Worm (Caenorhabditis elegans): ENCODE results near the gene rpt-4.
A peak's percentile ranks its signal among the peaks of the same experiment; 100 is the strongest.

rpt-4 gene

DNA sequence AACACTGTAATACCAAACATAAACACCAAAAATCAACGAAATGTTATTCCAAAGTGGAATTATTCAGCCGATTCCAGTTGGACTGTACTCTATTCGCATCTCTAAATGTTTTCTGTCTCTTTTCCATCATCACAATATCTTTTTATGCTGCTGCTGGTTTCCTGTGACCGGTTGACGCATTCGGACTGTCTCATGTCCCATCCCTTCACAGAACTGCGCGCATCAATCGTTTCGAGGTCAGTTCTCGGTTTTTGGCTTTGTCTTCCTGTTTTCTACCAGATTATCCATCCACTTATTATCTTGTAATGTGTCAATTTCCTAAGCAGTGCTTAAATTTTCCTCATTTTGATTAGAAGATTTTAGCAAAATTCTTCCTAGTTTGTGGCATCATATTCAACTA lies 14.0 kb upstream of the rpt-4 start:
- TF ChIP-seq nhr-25 (tag; optimal IDR thresholded peaks at IDR 0.05) (peak; percentile 78), nhr-23 (tag; optimal IDR thresholded peaks at IDR 0.05) (peak; percentile 57), pha-4 (tag; optimal IDR thresholded peaks at IDR 0.05) (no peak)

DNA sequence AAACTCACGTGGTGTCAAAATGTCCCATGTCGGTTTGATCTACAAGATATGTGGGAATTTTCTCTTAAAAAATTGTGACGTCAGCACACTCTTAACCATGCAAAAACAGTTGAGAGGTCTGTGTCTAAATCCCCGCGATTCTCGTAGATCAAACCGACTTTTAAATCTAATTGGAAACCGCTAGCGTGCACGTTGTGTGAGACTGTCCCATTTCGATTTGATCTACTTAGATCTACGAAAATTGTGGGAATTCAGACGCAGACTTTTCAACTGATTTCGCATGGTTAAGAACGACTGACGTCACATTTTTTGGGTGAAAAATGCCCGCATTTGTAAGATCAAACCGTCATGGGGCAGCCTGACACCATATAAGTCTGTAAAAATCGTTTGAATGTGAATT lies 11.9 kb upstream of the rpt-4 start:
- TF ChIP-seq pqm-1 (tag; optimal IDR thresholded peaks at IDR 0.05) (no peak), elt-2 (tag; optimal IDR thresholded peaks at IDR 0.05) (no peak), egl-5 (tag; optimal IDR thresholded peaks at IDR 0.05) (no peak), nhr-23 (tag; optimal IDR thresholded peaks at IDR 0.05) (no peak), skn-1 (tag; optimal IDR thresholded peaks at IDR 0.05) (no peak), nhr-43 (tag; optimal IDR thresholded peaks at IDR 0.05; ENCODE audit: poor library complexity, severe bottlenecking) (no peak)

ce11 chrII:57370-57769 lies 11.4 kb upstream of the rpt-4 start, which contains the start of gene ascc-1:
Gene ascc-1 (plus strand): TSS chrII:57670.
- TF ChIP-seq aly-2 (tag; optimal IDR thresholded peaks at IDR 0.05) = no peak
- no peak for TF ChIP-seq fkh-10 (GFP tag; optimal IDR thresholded peaks at IDR 0.05)
- TF ChIP-seq ceh-28 (tag; optimal IDR thresholded peaks at IDR 0.05) = no peak
- no peak for TF ChIP-seq egl-5 (tag; optimal IDR thresholded peaks at IDR 0.05)
- TF ChIP-seq nhr-237 (tag; optimal IDR thresholded peaks at IDR 0.05) = no peak
- no peak for TF ChIP-seq fos-1 (tag; optimal IDR thresholded peaks at IDR 0.05)
- no peak for TF ChIP-seq nfya-1 (tag; optimal IDR thresholded peaks at IDR 0.05; ENCODE audit: insufficient read depth)
- no peak for TF ChIP-seq elt-2 (tag; optimal IDR thresholded peaks at IDR 0.05)
- no peak for TF ChIP-seq daf-12 (tag; optimal IDR thresholded peaks at IDR 0.05)
- TF ChIP-seq tbx-2 (tag; optimal IDR thresholded peaks at IDR 0.05) = no peak
- TF ChIP-seq lin-39 (tag; optimal IDR thresholded peaks at IDR 0.05) = no peak
- TF ChIP-seq nhr-28 (tag; optimal IDR thresholded peaks at IDR 0.05) = no peak
- TF ChIP-seq sea-2 (GFP tag; optimal IDR thresholded peaks at IDR 0.05) = no peak
- no peak for TF ChIP-seq zag-1 (tag; optimal IDR thresholded peaks at IDR 0.05)
- no peak for TF ChIP-seq unc-39 (tag; optimal IDR thresholded peaks at IDR 0.05)
- no peak for TF ChIP-seq R02D3.7 (tag; optimal IDR thresholded peaks at IDR 0.05)
- TF ChIP-seq hmg-11 (tag; optimal IDR thresholded peaks at IDR 0.05) = no peak
- no peak for TF ChIP-seq ama-1 (optimal IDR thresholded peaks at IDR 0.05)
- TF ChIP-seq nhr-67 (tag; optimal IDR thresholded peaks at IDR 0.05) = no peak

DNA sequence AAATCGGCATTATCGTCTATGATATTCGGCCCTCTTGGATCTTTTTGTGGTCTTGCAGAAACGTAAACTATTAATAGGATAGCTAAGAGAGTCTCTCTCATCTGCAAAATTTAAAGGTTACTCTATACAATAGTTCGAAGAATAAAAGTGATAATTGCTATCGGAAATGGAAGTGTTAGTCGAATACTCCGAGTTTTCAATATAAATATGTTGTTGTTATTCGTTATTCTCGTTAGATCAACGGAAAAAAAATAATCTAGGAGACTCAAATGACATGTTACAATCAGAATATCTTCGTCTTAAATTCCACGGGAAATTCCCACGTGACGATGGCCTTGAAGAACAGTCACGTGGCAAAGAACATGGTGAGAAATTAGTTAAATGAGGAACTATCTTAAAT lies 9.2 kb upstream of the rpt-4 start, which contains the start of gene tre-5:
Gene tre-5 (minus strand): TSS at position 101 of the 400 bp plus-strand sequence.
- no peak for TF ChIP-seq daf-12 (tag; optimal IDR thresholded peaks at IDR 0.05)
- no peak for TF ChIP-seq hmg-11 (tag; optimal IDR thresholded peaks at IDR 0.05)
- no peak for TF ChIP-seq nhr-67 (tag; optimal IDR thresholded peaks at IDR 0.05)
- TF ChIP-seq ceh-9 (tag; optimal IDR thresholded peaks at IDR 0.05) = no peak
- no peak for TF ChIP-seq zag-1 (tag; optimal IDR thresholded peaks at IDR 0.05)
- no peak for TF ChIP-seq nhr-43 (tag; optimal IDR thresholded peaks at IDR 0.05; ENCODE audit: poor library complexity, severe bottlenecking)
- TF ChIP-seq elt-2 (tag; optimal IDR thresholded peaks at IDR 0.05) = no peak
- no peak for TF ChIP-seq fkh-2 (tag; optimal IDR thresholded peaks at IDR 0.05)
- no peak for TF ChIP-seq eor-1 (tag; optimal IDR thresholded peaks at IDR 0.05)
- no peak for TF ChIP-seq nhr-11 (tag; optimal IDR thresholded peaks at IDR 0.05)
- no peak for TF ChIP-seq unc-62 (GFP tag; optimal IDR thresholded peaks at IDR 0.05)
- TF ChIP-seq aly-2 (tag; optimal IDR thresholded peaks at IDR 0.05) = no peak
- TF ChIP-seq nhr-23 (tag; optimal IDR thresholded peaks at IDR 0.05) = no peak
- no peak for TF ChIP-seq R02D3.7 (tag; optimal IDR thresholded peaks at IDR 0.05)
- no peak for TF ChIP-seq elt-3 (tag; optimal IDR thresholded peaks at IDR 0.05)
- TF ChIP-seq nfya-1 (tag; optimal IDR thresholded peaks at IDR 0.05; ENCODE audit: insufficient read depth) = no peak
- no peak for TF ChIP-seq nhr-28 (tag; optimal IDR thresholded peaks at IDR 0.05)
- no peak for TF ChIP-seq ZK546.5 (tag; optimal IDR thresholded peaks at IDR 0.05)
- TF ChIP-seq ztf-11 (tag; optimal IDR thresholded peaks at IDR 0.05) = no peak

DNA sequence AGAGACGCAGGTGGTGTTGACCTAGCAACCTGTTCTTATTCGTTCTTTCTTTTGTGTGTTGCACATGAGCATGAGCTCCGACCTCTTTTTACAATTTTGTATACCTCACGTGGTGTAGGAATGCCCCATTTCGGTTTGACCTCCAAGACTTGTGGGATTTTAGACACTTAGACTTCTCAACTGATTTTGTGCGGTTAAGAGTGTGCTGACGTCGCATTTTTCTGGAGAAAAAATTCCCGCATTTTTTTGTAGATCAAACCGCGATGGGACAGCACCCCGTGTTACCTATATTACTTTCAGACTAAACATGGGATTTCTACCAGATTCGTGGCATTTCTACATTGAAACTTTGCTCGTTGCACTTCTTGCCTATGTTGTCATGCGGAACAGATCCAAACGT lies 5.3 kb upstream of the rpt-4 start, which contains the start of gene sptl-1:
Gene sptl-1 (plus strand): TSS at position 301 of the 400 bp plus-strand sequence.
- TF ChIP-seq mdl-1 (tag; optimal IDR thresholded peaks at IDR 0.05) (no peak), unc-62 (GFP tag; optimal IDR thresholded peaks at IDR 0.05) (no peak), nhr-12 (tag; optimal IDR thresholded peaks at IDR 0.05) (no peak), lin-39 (tag; optimal IDR thresholded peaks at IDR 0.05) (no peak)
